Worm (Caenorhabditis elegans) whole organism, midembryonic: ENCODE results near the gene T04F3.4.

ENCODE experiments used
- T22C8.4 ChIP-seq: fragments of 200-800 bp; sonication (Bioruptor generic); IDR thresholded peaks from 2 replicates; pipeline ENCODE4 v1.3.6; 2022; ENCODE audit warnings: missing genetic modification characterization, missing compliant biosample characterization
- flt-1 ChIP-seq: fragments of 200-800 bp; sonication (Bioruptor generic); IDR thresholded peaks from 2 replicates; pipeline ENCODE4 v1.3.6; 2022; ENCODE audit warnings: missing genetic modification characterization, missing compliant biosample characterization
- klf-2 ChIP-seq: fragments of 200-800 bp; sonication (Bioruptor generic); conservative IDR thresholded peaks from 2 replicates; pipeline ENCODE4 v1.3.6; 2022; ENCODE audit warnings: missing genetic modification reagents, missing genetic modification characterization, missing compliant biosample characterization
- med-1 ChIP-seq: sonication (generic microtip); optimal IDR thresholded peaks from 2 replicates; lab custom pipeline; 2017; ENCODE audit warnings: missing genetic modification characterization, mild to moderate bottlenecking, missing compliant biosample characterization, antibody characterized with exemption, missing genetic modification reagents; ENCODE audit not compliant: insufficient read depth
- ref-1 ChIP-seq: fragments of 200-800 bp; sonication (Bioruptor generic); conservative IDR thresholded peaks from 2 replicates; pipeline ENCODE4 v1.3.6; 2022; ENCODE audit warnings: missing genetic modification reagents, missing genetic modification characterization, missing compliant biosample characterization
- tab-1 ChIP-seq: fragments of 200-800 bp; sonication (Bioruptor generic); IDR thresholded peaks from 2 replicates; pipeline ENCODE4 v1.3.6; 2022; ENCODE audit warnings: missing genetic modification characterization, missing compliant biosample characterization
- ztf-23 ChIP-seq: fragments of 200-800 bp; sonication (Bioruptor generic); IDR thresholded peaks from 2 replicates; pipeline ENCODE4 v1.3.6; 2022; ENCODE audit warnings: missing genetic modification reagents, missing genetic modification characterization, missing compliant biosample characterization
- ztf-29 ChIP-seq: fragments of 200-800 bp; sonication (Bioruptor generic); IDR thresholded peaks from 2 replicates; pipeline ENCODE4 v1.3.6; 2022; ENCODE audit warnings: missing genetic modification reagents, missing genetic modification characterization, missing compliant biosample characterization

DNA sequence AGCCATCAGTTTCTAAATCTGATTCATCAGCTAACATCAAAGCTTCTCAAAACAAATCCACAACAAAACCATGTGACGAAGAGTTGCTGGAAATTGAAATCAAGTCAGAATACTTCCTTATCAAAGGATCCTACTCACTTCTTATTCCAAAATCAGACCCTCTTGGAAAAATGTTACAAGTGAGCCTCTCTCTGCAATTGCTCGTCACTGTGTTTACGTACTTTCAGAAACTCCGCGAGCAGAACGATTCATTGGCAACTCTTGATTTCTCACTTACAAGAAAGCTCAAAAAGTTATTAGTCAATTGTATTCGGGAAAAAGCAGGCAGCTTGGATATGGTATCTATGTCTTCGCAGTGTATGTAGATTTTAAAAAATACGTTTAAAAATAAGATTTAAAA, 11.4 kb downstream of the T04F3.4 start:
- TF ChIP-seq klf-2 (GFP tag; lab: Robert Waterston, UW) (no peak), T22C8.4 (GFP tag; lab: Robert Waterston, UW) (no peak), tab-1 (no peak), ref-1 (GFP tag; lab: Robert Waterston, UW) (no peak), ztf-29 (GFP tag; lab: Robert Waterston, UW) (no peak), flt-1 (GFP tag; lab: Robert Waterston, UW) (no peak), med-1 (GFP tag; lab: Kevin White, UChicago) (no peak), ztf-23 (GFP tag; lab: Robert Waterston, UW) (no peak)
